Worm (Caenorhabditis elegans): ENCODE data around the gene Y46G5A.34.

Gene Y46G5A.34

ce11 chrII:12797211-12797794, 20.8 kb downstream of the Y46G5A.34 start (continued):
- TF ChIP-seq mdl-1 (tag; optimal IDR thresholded peaks at IDR 0.05) (no peak), ceh-82 (tag; optimal IDR thresholded peaks at IDR 0.05) (no peak), elt-3 (tag; optimal IDR thresholded peaks at IDR 0.05) (no peak), nhr-11 (tag; optimal IDR thresholded peaks at IDR 0.05) (no peak), tbx-2 (tag; optimal IDR thresholded peaks at IDR 0.05) (no peak), ama-1 (optimal IDR thresholded peaks at IDR 0.05) (peak; percentile 78), mml-1 (tag; optimal IDR thresholded peaks at IDR 0.05) (no peak), jun-1 (tag; optimal IDR thresholded peaks at IDR 0.05) (peak; percentile 57), nhr-25 (tag; optimal IDR thresholded peaks at IDR 0.05) (no peak), nhr-23 (tag; optimal IDR thresholded peaks at IDR 0.05) (no peak), zag-1 (tag; optimal IDR thresholded peaks at IDR 0.05) (no peak)

ce11 chrII:12798814-12799213, 22.3 kb downstream of the Y46G5A.34 start:
- TF ChIP-seq ceh-9 (tag; optimal IDR thresholded peaks at IDR 0.05) (no peak), pqm-1 (tag; optimal IDR thresholded peaks at IDR 0.05) (peak; percentile 94), egl-27 (tag; optimal IDR thresholded peaks at IDR 0.05) (peak; percentile 58), nhr-25 (tag; optimal IDR thresholded peaks at IDR 0.05) (peak; percentile 87), snpc-4 (tag; optimal IDR thresholded peaks at IDR 0.05) (peak; percentile 48), ztf-11 (tag; optimal IDR thresholded peaks at IDR 0.05) (no peak), nhr-28 (tag; optimal IDR thresholded peaks at IDR 0.05) (peak; percentile 5), nhr-76 (tag; optimal IDR thresholded peaks at IDR 0.05) (no peak), mdl-1 (tag; optimal IDR thresholded peaks at IDR 0.05) (peak; percentile 76), ceh-82 (tag; optimal IDR thresholded peaks at IDR 0.05) (no peak), elt-1 (tag; optimal IDR thresholded peaks at IDR 0.05) (peak; percentile 68), nhr-12 (tag; optimal IDR thresholded peaks at IDR 0.05) (no peak), ZK546.5 (tag; optimal IDR thresholded peaks at IDR 0.05) (no peak), nhr-23 (tag; optimal IDR thresholded peaks at IDR 0.05) (peak; percentile 87), zag-1 (tag; optimal IDR thresholded peaks at IDR 0.05) (no peak), lin-39 (tag; optimal IDR thresholded peaks at IDR 0.05) (no peak), ceh-28 (tag; optimal IDR thresholded peaks at IDR 0.05) (peak; percentile 73), elt-2 (tag; optimal IDR thresholded peaks at IDR 0.05) (peak; percentile 95), R02D3.7 (tag; optimal IDR thresholded peaks at IDR 0.05) (peak; percentile 49), ztf-4 (tag; optimal IDR thresholded peaks at IDR 0.05) (peak; percentile 80), elt-3 (tag; optimal IDR thresholded peaks at IDR 0.05) (peak in 1 of 3 experiments; percentile 71), ama-1 (optimal IDR thresholded peaks at IDR 0.05) (no peak), fos-1 (tag; optimal IDR thresholded peaks at IDR 0.05) (peak; percentile 14), lin-15B (tag; optimal IDR thresholded peaks at IDR 0.05) (peak; percentile 24), nhr-43 (tag; optimal IDR thresholded peaks at IDR 0.05; ENCODE audit: poor library complexity, severe bottlenecking) (peak; percentile 96), jun-1 (tag; optimal IDR thresholded peaks at IDR 0.05) (peak; percentile 87), nhr-77 (tag; optimal IDR thresholded peaks at IDR 0.05) (peak; percentile 11), nfya-1 (tag; optimal IDR thresholded peaks at IDR 0.05; ENCODE audit: insufficient read depth) (peak; percentile 90), tbx-2 (tag; optimal IDR thresholded peaks at IDR 0.05) (peak; percentile 58), ceh-16 (tag; optimal IDR thresholded peaks at IDR 0.05) (no peak), hmg-11 (tag; optimal IDR thresholded peaks at IDR 0.05) (peak; percentile 2), pha-4 (tag; optimal IDR thresholded peaks at IDR 0.05) (peak; percentile 82), lsy-12 (tag; optimal IDR thresholded peaks at IDR 0.05) (peak; percentile 71), nhr-11 (tag; optimal IDR thresholded peaks at IDR 0.05) (peak; percentile 69)

- no peak for TF ChIP-seq elt-2 (tag; optimal IDR thresholded peaks at IDR 0.05)
- TF ChIP-seq lsy-12 (tag; optimal IDR thresholded peaks at IDR 0.05) = no peak
- no peak for TF ChIP-seq sea-2 (GFP tag; optimal IDR thresholded peaks at IDR 0.05)
- TF ChIP-seq elt-1 (tag; optimal IDR thresholded peaks at IDR 0.05) = no peak
- TF ChIP-seq skn-1 (tag; optimal IDR thresholded peaks at IDR 0.05) = no peak
- no peak for TF ChIP-seq ZK546.5 (tag; optimal IDR thresholded peaks at IDR 0.05)
- no peak for TF ChIP-seq fkh-10 (GFP tag; optimal IDR thresholded peaks at IDR 0.05)
- no peak for TF ChIP-seq egl-5 (tag; optimal IDR thresholded peaks at IDR 0.05)
- no peak for TF ChIP-seq zag-1 (tag; optimal IDR thresholded peaks at IDR 0.05)
- no peak for TF ChIP-seq nhr-76 (tag; optimal IDR thresholded peaks at IDR 0.05)
- no peak for TF ChIP-seq ceh-28 (tag; optimal IDR thresholded peaks at IDR 0.05)
- no peak for TF ChIP-seq pqm-1 (tag; optimal IDR thresholded peaks at IDR 0.05)
- TF ChIP-seq elt-3 (tag; optimal IDR thresholded peaks at IDR 0.05) = no peak
- TF ChIP-seq aly-2 (tag; optimal IDR thresholded peaks at IDR 0.05) = no peak
- TF ChIP-seq R02D3.7 (tag; optimal IDR thresholded peaks at IDR 0.05) = no peak
- no peak for TF ChIP-seq nhr-11 (tag; optimal IDR thresholded peaks at IDR 0.05)
- TF ChIP-seq pha-4 (tag; optimal IDR thresholded peaks at IDR 0.05) = no peak
- TF ChIP-seq nhr-23 (tag; optimal IDR thresholded peaks at IDR 0.05) = no peak
- no peak for TF ChIP-seq fkh-2 (tag; optimal IDR thresholded peaks at IDR 0.05)
Observed at ce11 chrII:12799364-12799763, 22.9 kb downstream of the Y46G5A.34 start.

Measured in whole organism, L3 larva.